Fruit fly (Drosophila melanogaster) whole organism, embryonic: ENCODE results near the gene Mabi.
A peak's percentile ranks its signal among the peaks of the same experiment; 100 is the strongest.

Experiments
- Aef1 ChIP-seq: fragments of 200-800 bp; sonication (Bioruptor generic); IDR thresholded peaks from 3 replicates; pipeline ENCODE4 v1.3.6; 2022; ENCODE audit warnings: missing biosample characterization, missing genetic modification characterization
- Atf3 ChIP-seq: fragments of 200-800 bp; sonication (Bioruptor generic); optimal IDR thresholded peaks from 3 replicates; lab custom pipeline; 2016; ENCODE audit warnings: missing biosample characterization, missing genetic modification characterization
- Bteb2 ChIP-seq: fragments of 200-800 bp; sonication (Bioruptor generic); optimal IDR thresholded peaks from 2 replicates; lab custom pipeline; 2016; ENCODE audit warnings: missing biosample characterization, missing genetic modification characterization
- CG10543 ChIP-seq: fragments of 200-800 bp; sonication (Bioruptor generic); optimal IDR thresholded peaks from 3 replicates; lab custom pipeline; 2017; ENCODE audit warnings: missing biosample characterization, mild to moderate bottlenecking, missing genetic modification characterization, moderate library complexity
- CG12299 ChIP-seq: fragments of 200-800 bp; sonication (Bioruptor generic); optimal IDR thresholded peaks from 2 replicates; lab custom pipeline; 2018; ENCODE audit warnings: missing biosample characterization, mild to moderate bottlenecking, missing genetic modification characterization
- CG13287 ChIP-seq: fragments of 200-800 bp; sonication (Bioruptor generic); IDR thresholded peaks from 2 replicates; pipeline ENCODE4 v1.3.6; 2022; ENCODE audit warnings: missing biosample characterization, missing genetic modification characterization; ENCODE audit not compliant: partially characterized antibody
- CG14667 ChIP-seq: fragments of 200-800 bp; sonication (Bioruptor generic); IDR thresholded peaks from 2 replicates; pipeline ENCODE4 v1.3.6; 2022; ENCODE audit warnings: missing biosample characterization, missing genetic modification characterization
- CG14965 ChIP-seq: fragments of 200-800 bp; sonication (Bioruptor generic); optimal IDR thresholded peaks from 2 replicates; lab custom pipeline; 2016; ENCODE audit warnings: missing biosample characterization, missing genetic modification characterization, borderline replicate concordance
- CG1603 ChIP-seq: fragments of 200-800 bp; sonication (Bioruptor generic); optimal IDR thresholded peaks from 2 replicates; lab custom pipeline; 2019; ENCODE audit warnings: missing biosample characterization, mild to moderate bottlenecking, missing genetic modification characterization, moderate library complexity
- CG17361 ChIP-seq: fragments of 200-800 bp; sonication (Bioruptor generic); IDR thresholded peaks from 3 replicates; pipeline ENCODE4 v1.3.6; 2022; ENCODE audit warnings: missing biosample characterization, missing genetic modification characterization
- CG18619 ChIP-seq: fragments of 200-800 bp; sonication (Bioruptor generic); optimal IDR thresholded peaks from 3 replicates; lab custom pipeline; 2017; ENCODE audit warnings: missing biosample characterization, mild to moderate bottlenecking, missing genetic modification characterization
- CG18764 ChIP-seq: fragments of 200-800 bp; sonication (Bioruptor generic); optimal IDR thresholded peaks from 3 replicates; lab custom pipeline; 2016; ENCODE audit warnings: missing biosample characterization, missing genetic modification characterization
- CG2129 ChIP-seq: fragments of 200-800 bp; sonication (Bioruptor generic); IDR thresholded peaks from 2 replicates; pipeline ENCODE4 v1.3.6; 2022; ENCODE audit warnings: missing biosample characterization, missing genetic modification characterization; ENCODE audit not compliant: partially characterized antibody
- CG33213 ChIP-seq: fragments of 200-800 bp; sonication (Bioruptor generic); optimal IDR thresholded peaks from 3 replicates; lab custom pipeline; 2016; ENCODE audit warnings: missing biosample characterization, missing genetic modification characterization
- CG3995 ChIP-seq: fragments of 200-800 bp; sonication (Bioruptor generic); optimal IDR thresholded peaks from 3 replicates; lab custom pipeline; 2016; ENCODE audit warnings: missing biosample characterization, missing genetic modification characterization
- CG7839 ChIP-seq: fragments of 200-800 bp; sonication (Bioruptor generic); optimal IDR thresholded peaks from 3 replicates; lab custom pipeline; 2018; ENCODE audit warnings: missing biosample characterization, mild to moderate bottlenecking, missing genetic modification characterization, moderate library complexity
- CG7928 ChIP-seq: fragments of 200-800 bp; sonication (Bioruptor generic); optimal IDR thresholded peaks from 2 replicates; lab custom pipeline; 2017; ENCODE audit warnings: missing biosample characterization, mild to moderate bottlenecking, missing genetic modification characterization
- CG9215 ChIP-seq: fragments of 200-800 bp; sonication (Bioruptor generic); IDR thresholded peaks from 2 replicates; pipeline ENCODE4 v1.3.6; 2022; ENCODE audit warnings: missing biosample characterization, missing genetic modification characterization
- H15 ChIP-seq: fragments of 200-800 bp; sonication (Bioruptor generic); IDR thresholded peaks from 3 replicates; pipeline ENCODE4 v1.3.6; 2022; ENCODE audit warnings: missing biosample characterization, missing genetic modification characterization
- HHEX ChIP-seq: fragments of 200-800 bp; sonication (Bioruptor generic); optimal IDR thresholded peaks from 3 replicates; lab custom pipeline; 2017; ENCODE audit warnings: missing biosample characterization, mild to moderate bottlenecking, missing genetic modification characterization, missing genetic modification reagents
- Jarid2 ChIP-seq: fragments of 200-800 bp; sonication (Bioruptor generic); optimal IDR thresholded peaks from 3 replicates; lab custom pipeline; 2017; ENCODE audit warnings: mild to moderate bottlenecking, missing biosample characterization, missing genetic modification reagents, missing genetic modification characterization
- Mrtf ChIP-seq: fragments of 200-800 bp; sonication (Bioruptor generic); IDR thresholded peaks from 3 replicates; pipeline ENCODE4 v1.3.6; 2022; ENCODE audit warnings: missing biosample characterization, missing genetic modification characterization
- Myb ChIP-seq: fragments of 200-800 bp; sonication (Bioruptor generic); optimal IDR thresholded peaks from 2 replicates; lab custom pipeline; 2016; ENCODE audit warnings: missing biosample characterization, missing genetic modification characterization
- Nf-YB ChIP-seq: fragments of 200-800 bp; sonication (Bioruptor generic); optimal IDR thresholded peaks from 3 replicates; lab custom pipeline; 2019; ENCODE audit warnings: missing biosample characterization, mild to moderate bottlenecking, missing genetic modification characterization, moderate library complexity
- NfI ChIP-seq: fragments of 200-800 bp; sonication (Bioruptor generic); optimal IDR thresholded peaks from 3 replicates; lab custom pipeline; 2018; ENCODE audit warnings: missing biosample characterization, mild to moderate bottlenecking, missing genetic modification characterization, moderate library complexity
- Side ChIP-seq: fragments of 200-800 bp; sonication (Bioruptor generic); optimal IDR thresholded peaks from 2 replicates; lab custom pipeline; 2016; ENCODE audit warnings: missing biosample characterization, missing genetic modification characterization
- Stat92E ChIP-seq, 3 experiments: fragments of >200 bp in 2 of 3; fragments of 200-800 bp in 1 of 3; sonication (Bioruptor generic) in 1 of 3; optimal IDR thresholded peaks; 2 replicates each; lab custom pipeline; 2017 to 2019; ENCODE audit warnings: missing biosample characterization in 3 of 3, missing genetic modification characterization in 3 of 3, mild to moderate bottlenecking in 1 of 3, moderate library complexity in 1 of 3
- Taf1 ChIP-seq: fragments of 200-800 bp; sonication (Bioruptor generic); IDR thresholded peaks from 2 replicates; pipeline ENCODE4 v1.3.6; 2022; ENCODE audit warnings: missing biosample characterization, missing genetic modification characterization
- al ChIP-seq: fragments of 200-800 bp; sonication (Bioruptor generic); IDR thresholded peaks from 2 replicates; pipeline ENCODE4 v1.3.6; 2022; ENCODE audit warnings: missing biosample characterization, missing genetic modification characterization
- aop ChIP-seq: fragments of 200-800 bp; sonication (Bioruptor generic); IDR thresholded peaks from 2 replicates; pipeline ENCODE4 v1.3.6; 2022; ENCODE audit warnings: missing biosample characterization, missing genetic modification characterization
- caup ChIP-seq: fragments of 200-800 bp; sonication (Bioruptor generic); optimal IDR thresholded peaks from 3 replicates; lab custom pipeline; 2017; ENCODE audit warnings: missing biosample characterization, mild to moderate bottlenecking, missing genetic modification characterization, moderate library complexity; ENCODE audit not compliant: severe bottlenecking
- cg ChIP-seq: fragments of 200-800 bp; sonication (Bioruptor generic); optimal IDR thresholded peaks from 3 replicates; lab custom pipeline; 2019; ENCODE audit warnings: missing biosample characterization, mild to moderate bottlenecking, missing genetic modification characterization, moderate library complexity
- danr ChIP-seq: fragments of 200-800 bp; sonication (Bioruptor generic); IDR thresholded peaks from 2 replicates; pipeline ENCODE4 v1.3.6; 2022; ENCODE audit warnings: missing biosample characterization, missing genetic modification characterization
- en ChIP-seq: fragments of 200-800 bp; sonication (Bioruptor generic); optimal IDR thresholded peaks from 2 replicates; lab custom pipeline; 2016; ENCODE audit warnings: missing biosample characterization, missing genetic modification characterization
- eve ChIP-seq, 2 experiments: fragments of >200 bp; optimal IDR thresholded peaks; 2 replicates each; lab custom pipeline; 2017; ENCODE audit warnings: missing biosample characterization in 2 of 2, missing genetic modification characterization in 2 of 2
- fu2 ChIP-seq: fragments of 200-800 bp; sonication (Bioruptor generic); optimal IDR thresholded peaks from 2 replicates; lab custom pipeline; 2016; ENCODE audit warnings: missing biosample characterization, missing genetic modification characterization
- gt ChIP-seq: fragments of 200-800 bp; sonication (Bioruptor generic); IDR thresholded peaks from 2 replicates; pipeline ENCODE4 v1.3.6; 2022; ENCODE audit warnings: missing biosample characterization, missing genetic modification characterization
- ken ChIP-seq: fragments of 200-800 bp; sonication (Bioruptor generic); IDR thresholded peaks from 3 replicates; pipeline ENCODE4 v1.3.6; 2022; ENCODE audit warnings: missing biosample characterization, missing genetic modification characterization
- kni ChIP-seq: fragments of 200-800 bp; sonication (Bioruptor generic); optimal IDR thresholded peaks from 3 replicates; lab custom pipeline; 2017; ENCODE audit warnings: mild to moderate bottlenecking, missing biosample characterization, missing genetic modification reagents, missing genetic modification characterization
- mirr ChIP-seq: fragments of 200-800 bp; sonication (Bioruptor generic); optimal IDR thresholded peaks from 3 replicates; lab custom pipeline; 2018; ENCODE audit warnings: missing biosample characterization, mild to moderate bottlenecking, missing genetic modification characterization
- nau ChIP-seq: fragments of 200-800 bp; sonication (Bioruptor generic); optimal IDR thresholded peaks from 3 replicates; lab custom pipeline; 2017; ENCODE audit warnings: missing biosample characterization, mild to moderate bottlenecking, missing genetic modification characterization, missing genetic modification reagents
- org-1 ChIP-seq: fragments of 200-800 bp; sonication (Bioruptor generic); optimal IDR thresholded peaks from 2 replicates; lab custom pipeline; 2017; ENCODE audit warnings: missing biosample characterization, missing genetic modification characterization
- ro ChIP-seq: fragments of 200-800 bp; sonication (Bioruptor generic); IDR thresholded peaks from 2 replicates; pipeline ENCODE4 v1.3.6; 2022; ENCODE audit warnings: missing biosample characterization, missing genetic modification characterization
- seq ChIP-seq: fragments of 200-800 bp; sonication (Bioruptor generic); IDR thresholded peaks from 2 replicates; pipeline ENCODE4 v1.3.6; 2022; ENCODE audit warnings: missing biosample characterization, missing genetic modification characterization
- sisA ChIP-seq: fragments of 200-800 bp; sonication (Bioruptor generic); IDR thresholded peaks from 2 replicates; pipeline ENCODE4 v1.3.6; 2022; ENCODE audit warnings: missing biosample characterization, missing genetic modification characterization
- tin ChIP-seq: fragments of 200-800 bp; sonication (Bioruptor generic); optimal IDR thresholded peaks from 3 replicates; lab custom pipeline; 2016; ENCODE audit warnings: missing biosample characterization, missing genetic modification characterization
- toy ChIP-seq: fragments of 200-800 bp; sonication (Bioruptor generic); IDR thresholded peaks from 2 replicates; pipeline ENCODE4 v1.3.6; 2022; ENCODE audit warnings: missing biosample characterization, missing genetic modification characterization
- ttk ChIP-seq: fragments of 200-800 bp; sonication (Bioruptor generic); IDR thresholded peaks from 2 replicates; pipeline ENCODE4 v2.1.2; 2022; ENCODE audit warnings: missing biosample characterization, missing genetic modification characterization
- vfl ChIP-seq: fragments of 200-800 bp; sonication (Bioruptor generic); optimal IDR thresholded peaks from 2 replicates; lab custom pipeline; 2016; ENCODE audit warnings: missing biosample characterization, missing genetic modification characterization
- vvl ChIP-seq: fragments of 200-800 bp; sonication (Bioruptor generic); IDR thresholded peaks from 2 replicates; pipeline ENCODE4 v1.3.6; 2022; ENCODE audit warnings: missing biosample characterization, missing genetic modification characterization
- z ChIP-seq: fragments of 200-800 bp; sonication (Bioruptor generic); IDR thresholded peaks from 3 replicates; pipeline ENCODE4 v1.3.6; 2022; ENCODE audit warnings: missing biosample characterization, missing genetic modification characterization

Gene Mabi

dm6 chr2L:13222225-13222648 is 12.2 kb downstream of the Mabi start, which contains the start of the genes Ski6 and CG16812 (continued):
- TF ChIP-seq ken (GFP tag; lab: Robert Waterston, UW): peak; percentile 50; the same call in 1 of the 3 replicates
- peak; percentile 28 for TF ChIP-seq HHEX (GFP tag; lab: Kevin White, UChicago)
- peak; percentile 42; the same call in 1 of the 3 replicates for TF ChIP-seq H15 (GFP tag; lab: Robert Waterston, UW)
- peak; percentile 84 for TF ChIP-seq vvl
- TF ChIP-seq danr: peak; percentile 16; the same call in 1 of the 2 replicates
- TF ChIP-seq CG7839: no peak
- no peak for TF ChIP-seq mirr
- no peak for TF ChIP-seq Taf1 (GFP tag; lab: Robert Waterston, UW)
- TF ChIP-seq cg: no peak
- TF ChIP-seq CG1603 (tag; lab: Kevin White, UChicago): peak; percentile 44
- no peak for TF ChIP-seq z (GFP tag; lab: Robert Waterston, UW)
- TF ChIP-seq CG33213 (GFP tag; lab: Kevin White, UChicago): peak; percentile 33
- no peak for TF ChIP-seq nau (GFP tag; lab: Kevin White, UChicago)
- no peak for TF ChIP-seq seq (GFP tag; lab: Robert Waterston, UW)
- no peak for TF ChIP-seq gt (GFP tag; lab: Robert Waterston, UW)
- TF ChIP-seq Myb (GFP tag; lab: Kevin White, UChicago): no peak
- TF ChIP-seq fu2 (GFP tag; lab: Kevin White, UChicago): no peak
- peak; percentile 65 for TF ChIP-seq CG13287 (GFP tag; lab: Robert Waterston, UW)
- TF ChIP-seq CG10543 (GFP tag; lab: Kevin White, UChicago): no peak
- no peak for TF ChIP-seq caup (GFP tag; lab: Kevin White, UChicago)
- TF ChIP-seq Mrtf (GFP tag; lab: Robert Waterston, UW): no peak
- TF ChIP-seq Atf3: no peak
- peak; percentile 58 for TF ChIP-seq NfI (GFP tag; lab: Kevin White, UChicago)
- TF ChIP-seq CG7928: no peak
- peak; percentile 84 for TF ChIP-seq CG17361 (GFP tag; lab: Robert Waterston, UW)
- no peak; the same call in 1 of the 2 replicates for TF ChIP-seq CG14667 (GFP tag; lab: Robert Waterston, UW)
- no peak for TF ChIP-seq aop (GFP tag; lab: Robert Waterston, UW)
- TF ChIP-seq org-1: no peak
- TF ChIP-seq en (GFP tag; lab: Kevin White, UChicago): peak; percentile 3
- TF ChIP-seq toy: no peak
- peak; percentile 58 for TF ChIP-seq al (GFP tag; lab: Robert Waterston, UW)
- TF ChIP-seq CG18619 (GFP tag; lab: Kevin White, UChicago): no peak
- no peak for TF ChIP-seq eve (GFP tag; optimal IDR thresholded peaks at IDR 0.05; lab: Kevin White, UChicago)
- TF ChIP-seq sisA (GFP tag; lab: Robert Waterston, UW): 0 out of 2 replicates have a peak, but pooled peaks have one; percentile 16
- TF ChIP-seq Jarid2 (GFP tag; lab: Kevin White, UChicago): no peak
- peak; percentile 50 for TF ChIP-seq CG9215 (GFP tag; lab: Robert Waterston, UW)
- TF ChIP-seq CG3995: no peak
- TF ChIP-seq Bteb2 (GFP tag; lab: Kevin White, UChicago): peak; percentile 52
- TF ChIP-seq tin (GFP tag; lab: Kevin White, UChicago): peak; percentile 66
- no peak for TF ChIP-seq CG14965 (GFP tag; lab: Kevin White, UChicago)
- TF ChIP-seq Stat92E (GFP tag; optimal IDR thresholded peaks at IDR 0.05; lab: Kevin White, UChicago): peak in 1 of 3 experiments; percentile 8
- TF ChIP-seq kni (GFP tag; lab: Kevin White, UChicago): no peak
- TF ChIP-seq ttk (GFP tag; lab: Robert Waterston, UW): no peak; the same call in 1 of the 2 replicates
- TF ChIP-seq Aef1 (GFP tag; lab: Robert Waterston, UW): peak; percentile 24; the same call in 2 of the 3 replicates
- TF ChIP-seq CG18764 (GFP tag; lab: Kevin White, UChicago): peak; percentile 47
- TF ChIP-seq CG2129 (GFP tag; lab: Robert Waterston, UW): no peak
- TF ChIP-seq vfl (GFP tag; lab: Kevin White, UChicago): peak; percentile 10
- no peak for TF ChIP-seq Side (GFP tag; lab: Kevin White, UChicago)
- no peak for TF ChIP-seq ro (GFP tag; lab: Robert Waterston, UW)
- peak; percentile 65 for TF ChIP-seq CG12299 (tag; lab: Kevin White, UChicago)
- peak; percentile 47 for TF ChIP-seq Nf-YB (GFP tag; lab: Kevin White, UChicago)
